Worm (Caenorhabditis elegans): ENCODE data around the gene Y50E8A.1.

Gene Y50E8A.1

DNA sequence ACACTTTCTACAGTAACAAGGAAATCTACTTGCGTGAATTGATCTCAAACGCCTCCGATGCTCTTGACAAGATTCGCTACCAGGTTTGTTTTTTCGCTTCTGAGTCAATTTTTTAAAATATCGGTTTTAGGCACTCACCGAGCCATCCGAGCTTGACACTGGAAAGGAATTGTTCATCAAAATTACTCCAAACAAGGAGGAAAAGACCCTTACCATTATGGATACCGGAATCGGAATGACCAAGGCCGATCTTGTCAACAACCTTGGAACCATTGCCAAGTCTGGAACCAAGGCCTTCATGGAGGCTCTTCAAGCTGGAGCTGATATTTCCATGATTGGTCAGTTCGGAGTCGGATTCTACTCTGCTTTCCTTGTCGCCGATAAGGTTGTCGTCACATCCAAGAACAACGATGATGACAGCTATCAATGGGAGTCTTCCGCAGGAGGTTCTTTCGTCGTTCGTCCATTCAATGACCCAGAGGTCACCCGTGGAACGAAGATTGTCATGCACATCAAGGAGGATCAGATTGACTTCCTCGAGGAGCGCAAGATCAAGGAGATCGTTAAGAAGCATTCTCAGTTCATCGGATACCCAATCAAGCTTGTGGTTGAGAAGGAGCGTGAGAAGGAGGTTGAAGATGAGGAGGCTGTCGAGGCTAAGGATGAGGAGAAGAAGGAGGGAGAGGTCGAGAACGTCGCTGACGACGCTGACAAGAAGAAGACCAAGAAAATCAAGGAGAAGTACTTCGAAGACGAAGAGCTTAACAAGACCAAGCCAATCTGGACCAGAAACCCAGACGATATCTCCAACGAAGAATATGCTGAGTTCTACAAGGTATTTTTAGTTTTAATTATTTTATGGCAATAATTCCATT lies 40.2 kb upstream of the Y50E8A.1 start:
- no peak for TF ChIP-seq unc-62 (GFP tag; optimal IDR thresholded peaks at IDR 0.05)
- TF ChIP-seq nhr-76 (tag; optimal IDR thresholded peaks at IDR 0.05), result no peak
- no peak for TF ChIP-seq tbx-8 (GFP tag; optimal IDR thresholded peaks at IDR 0.05)
- no peak for TF ChIP-seq nhr-28 (tag; optimal IDR thresholded peaks at IDR 0.05)
- no peak for TF ChIP-seq mep-1 (tag; optimal IDR thresholded peaks at IDR 0.05)
- no peak for TF ChIP-seq pha-4 (tag; optimal IDR thresholded peaks at IDR 0.05)
- TF ChIP-seq flh-1 (GFP tag; optimal IDR thresholded peaks at IDR 0.05), result no peak

DNA sequence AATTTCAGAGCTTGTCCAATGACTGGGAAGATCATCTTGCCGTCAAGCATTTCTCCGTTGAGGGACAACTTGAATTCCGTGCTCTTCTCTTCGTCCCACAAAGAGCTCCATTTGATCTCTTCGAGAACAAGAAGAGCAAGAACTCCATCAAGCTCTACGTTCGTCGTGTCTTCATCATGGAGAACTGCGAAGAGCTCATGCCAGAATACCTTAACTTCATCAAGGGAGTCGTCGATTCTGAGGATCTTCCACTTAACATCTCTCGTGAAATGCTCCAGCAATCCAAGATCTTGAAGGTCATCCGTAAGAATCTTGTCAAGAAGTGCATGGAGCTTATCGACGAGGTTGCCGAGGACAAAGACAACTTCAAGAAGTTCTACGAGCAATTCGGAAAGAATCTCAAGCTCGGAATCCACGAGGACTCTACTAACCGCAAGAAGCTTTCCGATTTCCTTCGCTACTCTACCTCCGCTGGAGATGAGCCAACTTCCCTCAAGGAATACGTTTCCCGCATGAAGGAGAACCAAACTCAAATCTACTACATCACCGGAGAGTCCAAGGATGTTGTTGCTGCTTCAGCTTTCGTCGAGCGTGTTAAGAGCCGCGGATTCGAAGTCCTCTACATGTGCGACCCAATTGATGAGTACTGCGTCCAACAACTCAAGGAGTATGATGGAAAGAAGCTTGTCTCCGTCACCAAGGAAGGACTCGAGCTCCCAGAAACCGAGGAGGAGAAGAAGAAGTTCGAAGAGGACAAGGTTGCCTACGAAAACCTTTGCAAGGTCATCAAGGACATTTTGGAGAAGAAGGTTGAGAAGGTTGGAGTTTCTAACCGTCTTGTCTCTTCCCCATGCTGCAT lies 39.4 kb upstream of the Y50E8A.1 start:
- TF ChIP-seq unc-120 (tag; optimal IDR thresholded peaks at IDR 0.05; ENCODE audit: poor library complexity, severe bottlenecking), result no peak
- peak; percentile 20 for TF ChIP-seq cnd-1 (tag; optimal IDR thresholded peaks at IDR 0.05)
- TF ChIP-seq lin-13 (tag; optimal IDR thresholded peaks at IDR 0.05), result no peak
- no peak for TF ChIP-seq nhr-237 (tag; optimal IDR thresholded peaks at IDR 0.05)
- no peak for TF ChIP-seq zip-8 (tag; optimal IDR thresholded peaks at IDR 0.05)
- TF ChIP-seq ztf-11 (tag; optimal IDR thresholded peaks at IDR 0.05), result no peak

DNA sequence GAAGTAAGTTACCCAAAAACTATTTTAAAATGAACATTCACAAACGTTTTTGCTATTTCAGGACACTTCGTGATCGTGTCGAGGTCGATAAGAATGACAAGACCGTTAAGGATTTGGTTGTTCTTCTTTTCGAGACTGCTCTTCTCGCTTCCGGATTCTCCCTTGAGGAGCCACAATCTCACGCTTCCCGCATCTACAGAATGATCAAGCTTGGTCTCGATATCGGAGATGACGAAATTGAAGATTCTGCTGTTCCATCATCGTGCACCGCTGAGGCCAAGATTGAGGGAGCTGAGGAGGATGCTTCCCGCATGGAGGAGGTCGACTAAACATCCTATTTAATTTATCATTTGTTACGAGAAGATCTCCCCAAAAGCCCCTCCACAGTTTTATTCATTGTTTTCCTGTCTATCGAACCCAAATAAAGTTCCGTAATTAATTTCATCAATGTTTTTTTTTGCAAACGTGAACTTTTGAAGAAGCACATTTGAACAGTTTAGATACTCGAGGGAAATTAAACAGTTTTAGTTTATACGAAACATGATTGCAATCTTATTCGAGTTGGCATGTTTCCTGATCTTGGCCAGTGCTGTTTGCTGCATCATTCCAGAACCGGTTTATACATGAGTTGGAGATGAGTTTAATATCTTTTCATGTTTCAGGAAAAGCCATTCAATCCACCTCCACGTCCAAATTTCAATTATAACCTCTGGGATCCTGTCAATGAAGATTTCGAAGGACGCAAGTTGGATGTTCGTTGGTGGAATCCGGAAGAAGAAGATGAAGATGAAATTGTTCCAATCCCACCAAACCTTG lies 38.4 kb upstream of the Y50E8A.1 start, which contains the start of gene C47E8.11:
Gene C47E8.11 (plus strand): TSS at position 520 of the 816 bp plus-strand sequence.
- no peak for TF ChIP-seq sem-2 (GFP tag; optimal IDR thresholded peaks at IDR 0.05)
- no peak for TF ChIP-seq tbx-8 (GFP tag; optimal IDR thresholded peaks at IDR 0.05)
- TF ChIP-seq elt-3 (tag; optimal IDR thresholded peaks at IDR 0.05), result no peak
- TF ChIP-seq nhr-76 (tag; optimal IDR thresholded peaks at IDR 0.05), result no peak
- no peak for TF ChIP-seq ceh-83 (GFP tag; optimal IDR thresholded peaks at IDR 0.05)
- no peak for TF ChIP-seq hlh-1 (tag; optimal IDR thresholded peaks at IDR 0.05)
- no peak for TF ChIP-seq unc-120 (tag; optimal IDR thresholded peaks at IDR 0.05; ENCODE audit: poor library complexity, severe bottlenecking)
- no peak for TF ChIP-seq mls-2 (tag; optimal IDR thresholded peaks at IDR 0.05)
- TF ChIP-seq ceh-39 (tag; optimal IDR thresholded peaks at IDR 0.05), result no peak
- no peak for TF ChIP-seq cnd-1 (tag; optimal IDR thresholded peaks at IDR 0.05)
- no peak for TF ChIP-seq nhr-12 (tag; optimal IDR thresholded peaks at IDR 0.05)
- no peak for TF ChIP-seq unc-62 (GFP tag; optimal IDR thresholded peaks at IDR 0.05)
- no peak for TF ChIP-seq zip-8 (tag; optimal IDR thresholded peaks at IDR 0.05)
- TF ChIP-seq lsy-2 (tag; optimal IDR thresholded peaks at IDR 0.05), result no peak
- no peak for TF ChIP-seq M03D4.4 (tag; optimal IDR thresholded peaks at IDR 0.05)
- no peak for TF ChIP-seq elt-1 (tag; optimal IDR thresholded peaks at IDR 0.05; ENCODE audit: borderline replicate concordance, insufficient read depth)
- no peak for TF ChIP-seq nhr-237 (tag; optimal IDR thresholded peaks at IDR 0.05)
- no peak for TF ChIP-seq sptf-1 (tag; optimal IDR thresholded peaks at IDR 0.05)
- TF ChIP-seq drap-1 (GFP tag; optimal IDR thresholded peaks at IDR 0.05), result no peak

DNA sequence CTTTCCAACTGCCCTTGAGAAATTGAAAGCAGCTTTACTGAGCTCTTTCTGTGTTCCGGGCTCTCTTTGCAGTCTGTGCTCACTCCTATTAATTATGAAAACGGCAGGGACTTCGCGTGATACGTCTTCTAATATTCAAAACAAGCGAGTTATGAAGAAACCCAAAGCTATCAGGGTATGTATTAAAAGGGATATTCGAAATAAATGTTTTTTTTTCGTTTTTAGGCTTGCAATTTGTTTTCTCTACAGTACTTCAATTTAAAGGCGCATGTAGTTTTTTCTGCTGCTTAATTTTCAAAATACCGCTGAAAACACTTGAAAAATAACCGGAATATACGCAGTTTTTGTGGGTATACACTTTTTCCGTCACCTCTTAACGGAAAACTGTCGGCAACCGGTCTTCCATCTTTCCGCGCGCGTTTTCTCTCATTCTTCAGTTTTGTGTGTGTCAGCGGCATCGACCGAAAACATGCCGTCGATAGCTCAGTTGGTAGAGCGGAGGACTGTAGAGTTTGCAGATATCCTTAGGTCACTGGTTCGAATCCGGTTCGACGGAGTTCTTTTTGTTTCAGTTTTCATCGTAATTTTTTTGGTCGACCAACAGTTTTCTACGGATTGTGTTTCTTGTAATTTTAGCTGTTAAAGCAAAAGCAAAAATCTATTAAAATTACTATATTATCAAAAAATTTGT lies 37.5 kb upstream of the Y50E8A.1 start, which contains the start of gene gasr-8:
Gene gasr-8 (plus strand): TSS at position 51 of the 691 bp plus-strand sequence.
- no peak for TF ChIP-seq nhr-28 (tag; optimal IDR thresholded peaks at IDR 0.05)
- TF ChIP-seq tbx-8 (GFP tag; optimal IDR thresholded peaks at IDR 0.05), result peak; percentile 54
- TF ChIP-seq hlh-1 (tag; optimal IDR thresholded peaks at IDR 0.05), result no peak
- peak; percentile 85 for TF ChIP-seq ceh-83 (GFP tag; optimal IDR thresholded peaks at IDR 0.05)
- peak; percentile 54 for TF ChIP-seq M03D4.4 (tag; optimal IDR thresholded peaks at IDR 0.05)
- peak; percentile 51 for TF ChIP-seq sem-2 (GFP tag; optimal IDR thresholded peaks at IDR 0.05)
- TF ChIP-seq sptf-1 (tag; optimal IDR thresholded peaks at IDR 0.05), result peak; percentile 6
- peak; percentile 7 for TF ChIP-seq lsy-2 (tag; optimal IDR thresholded peaks at IDR 0.05)
- TF ChIP-seq lin-13 (tag; optimal IDR thresholded peaks at IDR 0.05), result no peak
- TF ChIP-seq mep-1 (tag; optimal IDR thresholded peaks at IDR 0.05), result peak; percentile 6
- peak; percentile 8 for TF ChIP-seq elt-1 (tag; optimal IDR thresholded peaks at IDR 0.05; ENCODE audit: borderline replicate concordance, insufficient read depth)
- TF ChIP-seq cnd-1 (tag; optimal IDR thresholded peaks at IDR 0.05), result peak; percentile 75
- peak; percentile 44 for TF ChIP-seq bed-3 (GFP tag; optimal IDR thresholded peaks at IDR 0.05)
- TF ChIP-seq unc-62 (GFP tag; optimal IDR thresholded peaks at IDR 0.05), result no peak
- peak; percentile 88 for TF ChIP-seq drap-1 (GFP tag; optimal IDR thresholded peaks at IDR 0.05)
